Worm (Caenorhabditis elegans): ENCODE results near the gene cfp-1.

DNA sequence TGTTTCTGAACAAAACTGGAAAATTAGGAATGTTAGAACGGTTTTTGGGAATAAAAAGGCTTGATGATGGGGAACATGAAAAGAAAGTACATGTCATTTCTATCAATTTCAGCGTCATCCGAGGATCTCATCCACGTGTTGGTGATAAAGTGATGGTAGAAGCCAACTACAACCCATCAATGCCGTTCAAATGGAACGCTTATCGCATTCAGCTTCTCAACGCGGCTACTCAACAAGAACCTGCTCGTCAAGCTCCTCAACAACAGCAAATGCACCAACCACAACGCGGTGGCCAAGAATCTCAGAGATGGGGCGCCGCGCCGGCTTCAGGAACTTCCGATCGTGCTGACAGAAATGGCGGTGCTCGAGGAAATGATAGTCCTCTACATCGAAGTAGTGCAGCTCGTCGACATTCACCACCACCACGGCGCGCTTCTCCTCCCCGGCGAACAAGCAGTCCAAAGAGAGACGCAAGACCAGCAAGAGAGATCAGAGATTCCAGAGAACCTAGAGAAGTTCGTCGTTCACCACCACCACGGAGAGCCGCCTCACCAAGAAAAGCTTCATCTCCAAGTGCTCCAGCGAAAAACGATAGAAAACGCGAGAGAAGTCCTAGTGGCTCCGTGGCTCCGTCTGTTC, 5.1 kb upstream of the cfp-1 start:
- no peak for TF ChIP-seq him-1 (tag; optimal IDR thresholded peaks at IDR 0.05)
- TF ChIP-seq W03F9.2 (tag; optimal IDR thresholded peaks at IDR 0.05), result no peak

Measured in whole organism, L4/young adult.